Worm (Caenorhabditis elegans) whole organism, midembryonic: ENCODE results near the gene nphp-1.

Experiments
- T22C8.4 ChIP-seq: fragments of 200-800 bp; sonication (Bioruptor generic); IDR thresholded peaks from 2 replicates; pipeline ENCODE4 v1.3.6; 2022; ENCODE audit warnings: missing genetic modification characterization, missing compliant biosample characterization
- med-1 ChIP-seq: sonication (generic microtip); optimal IDR thresholded peaks from 2 replicates; lab custom pipeline; 2017; ENCODE audit warnings: missing genetic modification characterization, mild to moderate bottlenecking, missing compliant biosample characterization, antibody characterized with exemption, missing genetic modification reagents; ENCODE audit not compliant: insufficient read depth
- ref-1 ChIP-seq: fragments of 200-800 bp; sonication (Bioruptor generic); conservative IDR thresholded peaks from 2 replicates; pipeline ENCODE4 v1.3.6; 2022; ENCODE audit warnings: missing genetic modification reagents, missing genetic modification characterization, missing compliant biosample characterization
- ztf-23 ChIP-seq: fragments of 200-800 bp; sonication (Bioruptor generic); IDR thresholded peaks from 2 replicates; pipeline ENCODE4 v1.3.6; 2022; ENCODE audit warnings: missing genetic modification reagents, missing genetic modification characterization, missing compliant biosample characterization
- ztf-29 ChIP-seq: fragments of 200-800 bp; sonication (Bioruptor generic); IDR thresholded peaks from 2 replicates; pipeline ENCODE4 v1.3.6; 2022; ENCODE audit warnings: missing genetic modification reagents, missing genetic modification characterization, missing compliant biosample characterization

ce11 chrII:10607238-10607961 lies 44.7 kb downstream of the nphp-1 start, which contains the start of gene ccm-3:
- TF ChIP-seq ref-1: no peak
- no peak for TF ChIP-seq med-1
- no peak for TF ChIP-seq ztf-29
- TF ChIP-seq T22C8.4 (GFP tag; lab: Robert Waterston, UW): no peak
- TF ChIP-seq ztf-23 (GFP tag; lab: Robert Waterston, UW): no peak
